Worm (Caenorhabditis elegans) whole organism, young adult: ENCODE measurements around the gene cosa-1.

Experiments used
- B0035.1 ChIP-seq: sonication (generic microtip); optimal IDR thresholded peaks from 2 replicates; lab custom pipeline; 2016; ENCODE audit warnings: missing genetic modification characterization, mild to moderate bottlenecking, missing compliant biosample characterization, missing genotype, missing genetic modification reagents
- B0336.3 ChIP-seq: fragments of 200-800 bp; sonication (Bioruptor generic); IDR thresholded peaks from 2 replicates; pipeline ENCODE4 v1.3.6; 2022; ENCODE audit warnings: missing genetic modification characterization, missing compliant biosample characterization
- C06A6.2 ChIP-seq: fragments of 200-800 bp; sonication (Bioruptor generic); conservative IDR thresholded peaks from 2 replicates; pipeline ENCODE4 v1.3.6; 2022; ENCODE audit warnings: missing genetic modification characterization, missing compliant biosample characterization
- C17E4.6 ChIP-seq: fragments of 200-800 bp; sonication (Bioruptor generic); IDR thresholded peaks from 2 replicates; pipeline ENCODE4 v1.3.6; 2022; ENCODE audit warnings: missing genetic modification reagents, missing genetic modification characterization, missing compliant biosample characterization
- F10E7.11 ChIP-seq: sonication (generic microtip); optimal IDR thresholded peaks from 2 replicates; lab custom pipeline; 2017; ENCODE audit warnings: mild to moderate bottlenecking, missing genetic modification characterization, moderate library complexity, missing compliant biosample characterization
- F22D6.2 ChIP-seq: sonication (generic microtip); optimal IDR thresholded peaks from 2 replicates; lab custom pipeline; 2016; ENCODE audit warnings: mild to moderate bottlenecking, missing genetic modification characterization, missing compliant biosample characterization
- F39B2.1 ChIP-seq: fragments of 200-800 bp; sonication (Bioruptor generic); IDR thresholded peaks from 2 replicates; pipeline ENCODE4 v1.3.6; 2022; ENCODE audit warnings: missing genetic modification reagents, missing genetic modification characterization, missing compliant biosample characterization
- T07F8.4 ChIP-seq: sonication (generic microtip); optimal IDR thresholded peaks from 2 replicates; lab custom pipeline; 2016; ENCODE audit warnings: mild to moderate bottlenecking, missing genetic modification characterization, moderate library complexity, missing compliant biosample characterization
- Y53F4B.3 ChIP-seq: fragments of 200-800 bp; sonication (Bioruptor generic); IDR thresholded peaks from 2 replicates; pipeline ENCODE4 v1.3.6; 2022; ENCODE audit warnings: missing genetic modification reagents, missing genetic modification characterization, missing compliant biosample characterization
- Y79H2A.3 ChIP-seq: fragments of 200-800 bp; sonication (Bioruptor generic); conservative IDR thresholded peaks from 2 replicates; pipeline ENCODE4 v1.3.6; 2022; ENCODE audit warnings: missing genetic modification reagents, missing genetic modification characterization, missing compliant biosample characterization
- aptf-3 ChIP-seq: fragments of 200-800 bp; sonication (Bioruptor generic); IDR thresholded peaks from 2 replicates; pipeline ENCODE4 v1.3.6; 2022; ENCODE audit warnings: missing genetic modification characterization, missing compliant biosample characterization
- athp-1 ChIP-seq: sonication (generic microtip); optimal IDR thresholded peaks from 2 replicates; lab custom pipeline; 2017; ENCODE audit warnings: mild to moderate bottlenecking, missing genetic modification characterization, missing compliant biosample characterization
- attf-5 ChIP-seq: fragments of 200-800 bp; sonication (Bioruptor generic); optimal IDR thresholded peaks from 2 replicates; lab custom pipeline; 2018; ENCODE audit warnings: mild to moderate bottlenecking, missing genetic modification characterization, missing compliant biosample characterization
- bed-1 ChIP-seq: fragments of 200-800 bp; sonication (Bioruptor generic); IDR thresholded peaks from 2 replicates; pipeline ENCODE4 v1.3.6; 2022; ENCODE audit warnings: missing genetic modification reagents, missing genetic modification characterization, missing compliant biosample characterization
- cebp-1 ChIP-seq, 2 experiments: fragments of 200-800 bp in 1 of 2; sonication (Bioruptor generic) in 1 of 2; sonication (generic microtip) in 1 of 2; IDR thresholded peaks in 1 of 2; optimal IDR thresholded peaks in 1 of 2; 2 replicates each; pipeline versions ENCODE4 v1.3.6 to Lab custom; 2017 to 2022; ENCODE audit warnings: missing compliant biosample characterization in 2 of 2, missing genetic modification characterization in 2 of 2, mild to moderate bottlenecking in 1 of 2, missing genetic modification reagents in 1 of 2, moderate library complexity in 1 of 2
- ceh-100 ChIP-seq: fragments of 200-800 bp; sonication (Bioruptor generic); IDR thresholded peaks from 2 replicates; pipeline ENCODE4 v1.3.6; 2022; ENCODE audit warnings: missing genetic modification reagents, missing genetic modification characterization, missing compliant biosample characterization
- die-1 ChIP-seq: sonication (generic microtip); optimal IDR thresholded peaks from 2 replicates; lab custom pipeline; 2016; ENCODE audit warnings: missing genotype, mild to moderate bottlenecking, missing genetic modification characterization, missing compliant biosample characterization
- dox-1 ChIP-seq: fragments of 200-800 bp; sonication (Bioruptor generic); IDR thresholded peaks from 2 replicates; pipeline ENCODE4 v1.3.6; 2022; ENCODE audit warnings: missing genetic modification reagents, missing genetic modification characterization, missing compliant biosample characterization
- dpff-1 ChIP-seq: sonication (generic microtip); optimal IDR thresholded peaks from 2 replicates; lab custom pipeline; 2017; ENCODE audit warnings: mild to moderate bottlenecking, missing genetic modification characterization, missing compliant biosample characterization
- dpl-1 ChIP-seq: fragments of 150-350 bp; optimal IDR thresholded peaks from 2 replicates; lab custom pipeline; 2014; ENCODE audit warnings: missing biosample characterization, missing genetic modification reagents, missing genetic modification characterization
- efl-1 ChIP-seq: fragments of 150-350 bp; optimal IDR thresholded peaks from 2 replicates; lab custom pipeline; 2014; ENCODE audit warnings: missing biosample characterization, missing genetic modification reagents, missing genetic modification characterization
- egl-44 ChIP-seq: fragments of 200-800 bp; sonication (Bioruptor generic); IDR thresholded peaks from 2 replicates; pipeline ENCODE4 v1.3.6; 2022; ENCODE audit warnings: missing genetic modification reagents, missing genetic modification characterization, missing compliant biosample characterization
- ets-4 ChIP-seq: fragments of 200-800 bp; sonication (Bioruptor generic); optimal IDR thresholded peaks from 2 replicates; lab custom pipeline; 2018; ENCODE audit warnings: mild to moderate bottlenecking, missing genetic modification characterization, missing compliant biosample characterization
- him-1 ChIP-seq: sonication (generic microtip); optimal IDR thresholded peaks from 2 replicates; lab custom pipeline; 2016; ENCODE audit warnings: missing genotype, missing genetic modification reagents, missing genetic modification characterization, missing compliant biosample characterization
- let-607 ChIP-seq, 2 experiments: fragments of 200-800 bp in 1 of 2; sonication (Bioruptor generic) in 1 of 2; sonication (generic microtip) in 1 of 2; optimal IDR thresholded peaks; 2 replicates each; lab custom pipeline; 2016 to 2018; ENCODE audit warnings: mild to moderate bottlenecking in 2 of 2, missing compliant biosample characterization in 2 of 2, missing genetic modification characterization in 2 of 2, moderate library complexity in 2 of 2, missing genotype in 1 of 2
- lin-26 ChIP-seq: fragments of 200-800 bp; sonication (Bioruptor generic); IDR thresholded peaks from 2 replicates; pipeline ENCODE4 v1.3.6; 2022; ENCODE audit warnings: missing genetic modification reagents, missing genetic modification characterization, missing compliant biosample characterization
- lin-35 ChIP-seq, 3 experiments: fragments of 150-350 bp in 2 of 3; sonication (generic microtip) in 1 of 3; optimal IDR thresholded peaks; 2 replicates each; lab custom pipeline; 2014 to 2018; ENCODE audit warnings: missing biosample characterization in 3 of 3, missing genetic modification characterization in 3 of 3, missing genetic modification reagents in 3 of 3
- lin-54 ChIP-seq: fragments of 200-800 bp; sonication (Bioruptor generic); optimal IDR thresholded peaks from 2 replicates; lab custom pipeline; 2018; ENCODE audit warnings: mild to moderate bottlenecking, missing genetic modification characterization, missing compliant biosample characterization
- lsl-1 ChIP-seq: fragments of 200-800 bp; sonication (Bioruptor generic); optimal IDR thresholded peaks from 2 replicates; lab custom pipeline; 2018; ENCODE audit warnings: mild to moderate bottlenecking, missing genetic modification characterization, moderate library complexity, missing compliant biosample characterization
- madf-6 ChIP-seq: fragments of 200-800 bp; sonication (Bioruptor generic); IDR thresholded peaks from 2 replicates; pipeline ENCODE4 v1.3.6; 2022; ENCODE audit warnings: missing genetic modification reagents, missing genetic modification characterization, missing compliant biosample characterization
- madf-8 ChIP-seq: fragments of 200-800 bp; sonication (Bioruptor generic); conservative IDR thresholded peaks from 2 replicates; pipeline ENCODE4 v1.3.6; 2022; ENCODE audit warnings: missing genetic modification reagents, missing genetic modification characterization, missing compliant biosample characterization
- mcd-1 ChIP-seq: fragments of 200-800 bp; sonication (Bioruptor generic); IDR thresholded peaks from 2 replicates; pipeline ENCODE4 v1.3.6; 2022; ENCODE audit warnings: missing genetic modification reagents, missing genetic modification characterization, missing compliant biosample characterization
- nfyb-1 ChIP-seq: fragments of 200-800 bp; sonication (Bioruptor generic); IDR thresholded peaks from 2 replicates; pipeline ENCODE4 v1.3.6; 2022; ENCODE audit warnings: missing genetic modification reagents, missing genetic modification characterization, missing compliant biosample characterization
- nhr-80 ChIP-seq: sonication (generic microtip); optimal IDR thresholded peaks from 2 replicates; lab custom pipeline; 2016; ENCODE audit warnings: missing genetic modification characterization, missing compliant biosample characterization
- nhr-90 ChIP-seq: sonication (generic microtip); optimal IDR thresholded peaks from 2 replicates; lab custom pipeline; 2016; ENCODE audit warnings: missing genotype, mild to moderate bottlenecking, missing genetic modification characterization, missing compliant biosample characterization
- rcor-1 ChIP-seq: fragments of 200-800 bp; sonication (Bioruptor generic); IDR thresholded peaks from 2 replicates; pipeline ENCODE4 v1.3.6; 2022; ENCODE audit warnings: missing genetic modification reagents, missing genetic modification characterization, missing compliant biosample characterization
- sdz-38 ChIP-seq: sonication (generic microtip); optimal IDR thresholded peaks from 2 replicates; lab custom pipeline; 2016; ENCODE audit warnings: missing genotype, missing genetic modification characterization, missing compliant biosample characterization
- somi-1 ChIP-seq: fragments of 200-800 bp; sonication (Bioruptor generic); optimal IDR thresholded peaks from 2 replicates; lab custom pipeline; 2018; ENCODE audit warnings: mild to moderate bottlenecking, missing genetic modification characterization, missing compliant biosample characterization
- sptf-2 ChIP-seq: fragments of 200-800 bp; sonication (Bioruptor generic); optimal IDR thresholded peaks from 2 replicates; lab custom pipeline; 2018; ENCODE audit warnings: mild to moderate bottlenecking, missing genetic modification characterization, missing compliant biosample characterization
- tbx-9 ChIP-seq: sonication (generic microtip); optimal IDR thresholded peaks from 2 replicates; lab custom pipeline; 2016; ENCODE audit warnings: borderline replicate concordance, missing genetic modification characterization, inconsistent platforms, missing compliant biosample characterization
- ztf-18 ChIP-seq: sonication (generic microtip); optimal IDR thresholded peaks from 2 replicates; lab custom pipeline; 2016; ENCODE audit warnings: missing genotype, mild to moderate bottlenecking, missing genetic modification characterization, missing compliant biosample characterization
- ztf-22 ChIP-seq: fragments of 200-800 bp; sonication (Bioruptor generic); optimal IDR thresholded peaks from 2 replicates; lab custom pipeline; 2018; ENCODE audit warnings: mild to moderate bottlenecking, missing genetic modification characterization, moderate library complexity, missing compliant biosample characterization
- ztf-6 ChIP-seq: fragments of 200-800 bp; sonication (Bioruptor generic); IDR thresholded peaks from 2 replicates; pipeline ENCODE4 v1.3.6; 2022; ENCODE audit warnings: missing genetic modification reagents, missing genetic modification characterization, missing compliant biosample characterization

The cosa-1 gene

DNA sequence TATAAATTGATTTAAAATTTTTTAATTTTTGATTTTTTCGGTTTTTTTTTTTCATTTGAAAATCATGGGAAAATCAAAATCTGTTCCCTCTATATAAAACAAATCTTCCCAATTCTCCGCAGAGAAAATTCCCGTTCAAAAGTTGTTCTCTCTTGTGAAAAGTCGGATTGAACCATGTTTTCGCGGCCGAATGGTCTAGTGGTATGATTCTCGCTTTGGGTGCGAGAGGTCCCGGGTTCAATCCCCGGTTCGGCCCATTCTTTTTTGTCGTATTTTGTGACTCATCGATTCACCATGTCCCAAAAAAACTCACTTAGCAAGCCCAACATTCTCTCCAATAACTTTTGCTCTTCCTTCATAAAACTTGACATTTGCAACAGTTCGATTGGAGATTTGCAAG, 14.4 kb upstream of the cosa-1 start (continued):
- TF ChIP-seq F22D6.2 (no peak), ceh-100 (no peak), him-1 (tag; lab: Kevin White, UChicago) (peak; percentile 62), madf-6 (GFP tag; lab: Robert Waterston, UW) (peak; percentile 38; the same call in 1 of the 2 replicates), nhr-80 (tag; lab: Kevin White, UChicago) (no peak), nfyb-1 (GFP tag; lab: Robert Waterston, UW) (no peak), die-1 (tag; lab: Kevin White, UChicago) (peak; percentile 66), Y53F4B.3 (no peak), F10E7.11 (tag; lab: Kevin White, UChicago) (no peak), lin-54 (GFP tag; lab: Kevin White, UChicago) (peak; percentile 1), athp-1 (tag; lab: Kevin White, UChicago) (no peak), ztf-22 (GFP tag; lab: Kevin White, UChicago) (no peak), dox-1 (0 out of 2 replicates have a peak, but pooled peaks have one; percentile 34), rcor-1 (GFP tag; lab: Robert Waterston, UW) (no peak), nhr-90 (peak; percentile 56), somi-1 (no peak), efl-1 (no peak), tbx-9 (no peak), madf-8 (no peak), ztf-18 (tag; lab: Kevin White, UChicago) (peak; percentile 66), bed-1 (no peak), B0035.1 (tag; lab: Kevin White, UChicago) (no peak), sptf-2 (GFP tag; lab: Kevin White, UChicago) (no peak), C06A6.2 (no peak), T07F8.4 (tag; lab: Kevin White, UChicago) (peak; percentile 23), lsl-1 (GFP tag; lab: Kevin White, UChicago) (peak; percentile 43), sdz-38 (tag; lab: Kevin White, UChicago) (no peak), Y79H2A.3 (GFP tag; lab: Robert Waterston, UW) (no peak), dpff-1 (tag; lab: Kevin White, UChicago) (no peak), egl-44 (GFP tag; lab: Robert Waterston, UW) (no peak)

DNA sequence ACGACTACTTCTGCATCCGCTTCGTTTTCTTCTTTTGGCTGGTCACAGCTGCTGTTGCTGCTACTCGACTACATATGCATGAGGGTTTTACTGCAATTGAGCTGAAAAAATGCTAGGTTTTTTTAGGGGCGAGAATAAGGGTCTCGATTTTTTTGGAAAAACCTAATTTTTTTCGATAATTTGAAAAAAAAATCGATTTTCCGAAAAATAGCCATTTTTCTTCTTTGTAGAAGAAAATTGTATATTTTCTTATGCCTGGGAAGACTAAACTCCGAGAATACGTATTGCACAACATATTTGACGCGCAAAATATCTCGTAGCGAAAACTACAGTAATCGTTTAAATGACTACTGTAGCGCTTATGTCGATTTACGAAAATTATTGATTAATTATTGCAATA, 9.4 kb upstream of the cosa-1 start, which contains the start of gene tmem-132:
Gene tmem-132 (minus strand): TSS at position 101 of the 400 bp plus-strand sequence.
- no peak for TF ChIP-seq sdz-38 (tag; lab: Kevin White, UChicago)
- TF ChIP-seq lin-26 (GFP tag; lab: Robert Waterston, UW), result no peak
- TF ChIP-seq mcd-1 (GFP tag; lab: Robert Waterston, UW), result peak; percentile 22; the same call in 1 of the 2 replicates
- no peak for TF ChIP-seq F39B2.1 (GFP tag; lab: Robert Waterston, UW)

DNA sequence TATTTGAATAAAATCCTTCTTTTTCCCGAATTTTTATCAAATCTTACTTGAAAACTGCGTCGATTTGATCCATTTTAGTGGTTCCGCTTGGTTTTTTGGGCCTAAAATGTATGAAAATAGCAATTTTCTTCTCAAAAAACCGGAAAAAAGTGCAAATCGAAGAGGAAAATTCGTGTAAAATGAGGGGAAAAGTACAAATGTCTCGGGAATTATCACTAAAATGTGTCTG, 1.0 kb upstream of the cosa-1 start, which contains the start of gene Y71H2AM.11:
Gene Y71H2AM.11 (minus strand): TSS at position 101 of the 229 bp plus-strand sequence.
- TF ChIP-seq aptf-3 (GFP tag; lab: Robert Waterston, UW), result no peak

DNA sequence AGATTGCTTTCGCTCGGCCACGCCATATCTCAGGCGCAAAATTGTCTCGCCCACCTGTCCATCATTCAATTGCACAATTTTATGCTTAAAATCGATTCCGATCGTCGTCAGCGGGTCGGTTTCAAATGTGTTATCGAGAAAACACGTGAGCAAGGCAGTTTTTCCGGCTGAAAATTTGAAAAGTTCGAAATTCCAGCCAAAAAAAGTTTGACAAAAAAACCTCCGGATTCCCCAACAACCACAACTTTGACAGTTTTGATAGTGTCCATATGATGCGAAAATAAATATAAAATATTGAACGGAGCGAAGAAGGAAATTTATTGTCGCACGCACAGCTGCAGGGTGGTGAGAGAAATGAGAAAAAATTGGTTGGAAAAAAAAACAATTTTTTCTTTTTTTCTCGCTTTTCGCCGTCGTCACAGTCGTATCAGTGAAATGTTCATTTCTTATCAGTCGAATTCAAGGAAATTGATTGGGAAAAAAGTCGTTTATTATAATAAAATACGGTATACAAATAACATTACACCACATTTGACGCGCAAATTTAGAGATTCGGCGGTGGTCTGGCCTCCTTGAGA, 7.8 kb downstream of the cosa-1 start, which contains the start of gene Y71H2AM.12:
Gene Y71H2AM.12 (minus strand): TSS at position 486 of the 578 bp plus-strand sequence.
- TF ChIP-seq cebp-1 (GFP tag; IDR thresholded peaks at IDR 0.05; lab: Robert Waterston, UW), result no peak
- peak; percentile 38 for TF ChIP-seq cebp-1 (tag; optimal IDR thresholded peaks at IDR 0.05; lab: Kevin White, UChicago)
- TF ChIP-seq dpl-1, result no peak
- TF ChIP-seq attf-5 (GFP tag; lab: Kevin White, UChicago), result peak; percentile 59
- no peak for TF ChIP-seq C06A6.2
- peak; percentile 88 for TF ChIP-seq nhr-80 (tag; lab: Kevin White, UChicago)
- TF ChIP-seq let-607 (tag; optimal IDR thresholded peaks at IDR 0.05; lab: Kevin White, UChicago), result peak in 1 of 2 experiments; percentile 44
- peak; percentile 39 for TF ChIP-seq dox-1
- TF ChIP-seq ztf-6 (GFP tag; lab: Robert Waterston, UW), result no peak
- TF ChIP-seq C17E4.6 (GFP tag; lab: Robert Waterston, UW), result no peak
- peak; percentile 20 for TF ChIP-seq nhr-90
- TF ChIP-seq lin-35 (GFP tag; optimal IDR thresholded peaks at IDR 0.05; lab: Kevin White, UChicago), result no peak
- TF ChIP-seq B0336.3, result 0 out of 2 replicates have a peak, but pooled peaks have one; percentile 38
- TF ChIP-seq ets-4 (GFP tag; lab: Kevin White, UChicago), result peak; percentile 43
